Fruit fly (Drosophila melanogaster): ENCODE results near the gene CG6495.

Gene CG6495

DNA sequence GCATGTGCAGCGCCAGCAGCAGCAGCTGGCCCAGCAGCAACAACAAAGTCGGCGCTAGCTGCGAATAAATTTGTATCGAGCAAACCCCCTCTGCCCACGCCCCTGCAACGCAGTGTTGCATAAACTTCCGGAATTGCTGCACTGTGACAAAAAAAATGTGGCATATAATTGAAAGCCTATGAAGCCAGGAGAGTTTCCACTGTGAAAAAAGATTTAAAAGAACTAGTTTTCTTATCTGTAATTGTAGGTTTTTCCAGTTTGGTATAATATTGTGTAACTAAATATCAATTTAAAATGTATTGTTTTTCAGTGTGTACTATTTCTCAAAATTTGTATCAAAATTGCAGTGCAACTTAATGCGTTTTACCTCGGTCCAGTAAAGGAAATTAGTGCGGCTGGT lies 12.7 kb upstream of the CG6495 start:
- TF ChIP-seq psq (GFP tag; optimal IDR thresholded peaks at IDR 0.05) (no peak), CG9705 (GFP tag; optimal IDR thresholded peaks at IDR 0.05) (no peak), Vsx2 (GFP tag; optimal IDR thresholded peaks at IDR 0.05; ENCODE audit: partially characterized antibody) (no peak), sage (GFP tag; optimal IDR thresholded peaks at IDR 0.05) (no peak), br (GFP tag; optimal IDR thresholded peaks at IDR 0.05) (no peak), ey (GFP tag; optimal IDR thresholded peaks at IDR 0.05) (no peak), Rel (GFP tag; optimal IDR thresholded peaks at IDR 0.05) (no peak), Rel (tag; optimal IDR thresholded peaks at IDR 0.05) (no peak), Myc (optimal IDR thresholded peaks at IDR 0.05) (no peak), CrebA (GFP tag; optimal IDR thresholded peaks at IDR 0.05; ENCODE audit: borderline replicate concordance) (no peak), Jra (GFP tag; optimal IDR thresholded peaks at IDR 0.05) (no peak), lola (GFP tag; optimal IDR thresholded peaks at IDR 0.05) (no peak)

dm6 chr2L:10749607-10750467 lies 11.1 kb upstream of the CG6495 start:
- TF ChIP-seq dsf (GFP tag; optimal IDR thresholded peaks at IDR 0.05; ENCODE audit: borderline replicate concordance) (no peak), usp (GFP tag; optimal IDR thresholded peaks at IDR 0.05) (no peak), GATAd (GFP tag; optimal IDR thresholded peaks at IDR 0.05) (no peak), Vsx2 (GFP tag; optimal IDR thresholded peaks at IDR 0.05; ENCODE audit: partially characterized antibody) (no peak), Rel (GFP tag; optimal IDR thresholded peaks at IDR 0.05) (no peak), Rel (tag; optimal IDR thresholded peaks at IDR 0.05) (no peak), Hr83 (GFP tag; optimal IDR thresholded peaks at IDR 0.05; ENCODE audit: poor library complexity, severe bottlenecking) (no peak), woc (GFP tag; optimal IDR thresholded peaks at IDR 0.05) (no peak), h (GFP tag; optimal IDR thresholded peaks at IDR 0.05) (no peak), foxo (GFP tag; optimal IDR thresholded peaks at IDR 0.05) (no peak), dmrt93B (GFP tag; optimal IDR thresholded peaks at IDR 0.05) (no peak), lola (GFP tag; optimal IDR thresholded peaks at IDR 0.05) (no peak), pan (optimal IDR thresholded peaks at IDR 0.05) (no peak), CG9705 (GFP tag; optimal IDR thresholded peaks at IDR 0.05) (no peak), dl (GFP tag; optimal IDR thresholded peaks at IDR 0.05; ENCODE audit: insufficient read depth in 1 of 2, partially characterized antibody in 2 of 2) (no peak), Dif (GFP tag; optimal IDR thresholded peaks at IDR 0.05; ENCODE audit: partially characterized antibody) (no peak)

dm6 chr2L:10750915-10751612 lies 9.9 kb upstream of the CG6495 start:
- TF ChIP-seq Vsx2 (GFP tag; optimal IDR thresholded peaks at IDR 0.05; ENCODE audit: partially characterized antibody): no peak
- TF ChIP-seq Mio (GFP tag; optimal IDR thresholded peaks at IDR 0.05): no peak
- no peak for TF ChIP-seq Hnf4 (GFP tag; optimal IDR thresholded peaks at IDR 0.05)
- TF ChIP-seq dl (GFP tag; optimal IDR thresholded peaks at IDR 0.05; ENCODE audit: insufficient read depth in 1 of 2, partially characterized antibody in 2 of 2): no peak
- TF ChIP-seq pan (optimal IDR thresholded peaks at IDR 0.05): no peak

DNA sequence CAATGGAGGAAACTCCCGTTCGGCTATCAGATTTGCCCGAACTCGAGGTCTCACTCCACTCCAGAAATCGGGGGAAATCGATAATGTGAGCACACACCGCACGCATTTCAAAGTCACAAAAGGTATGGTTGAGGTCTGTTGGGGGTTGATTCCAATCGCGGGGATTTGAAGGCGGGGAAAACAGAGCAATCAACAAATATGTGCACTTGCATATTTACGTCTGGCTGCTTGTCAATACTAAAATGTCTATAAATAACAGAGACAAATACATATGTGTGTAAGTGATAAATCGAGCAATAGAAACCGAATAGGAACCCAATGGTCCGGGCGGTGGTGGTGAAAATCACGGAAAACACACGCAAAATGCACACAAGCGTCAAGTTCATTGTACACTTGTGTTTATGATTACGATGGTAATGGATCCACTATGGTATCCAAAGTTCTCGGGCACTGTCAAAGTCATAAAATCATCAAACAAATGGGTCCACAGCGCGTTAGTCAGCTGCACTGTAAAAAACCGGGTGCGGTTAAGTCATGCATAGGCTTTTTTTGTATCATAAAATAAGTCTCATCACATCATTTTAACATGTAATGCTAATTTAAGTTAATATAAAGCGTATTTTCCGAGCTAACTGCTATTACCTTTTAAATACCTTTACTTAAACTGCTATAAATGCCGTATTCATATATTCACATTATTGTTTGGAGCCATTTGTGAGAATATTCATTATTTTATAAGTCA lies 8.9 kb upstream of the CG6495 start:
- no peak for TF ChIP-seq ey (GFP tag; optimal IDR thresholded peaks at IDR 0.05)
- TF ChIP-seq sv (GFP tag; optimal IDR thresholded peaks at IDR 0.05): peak; percentile 33

DNA sequence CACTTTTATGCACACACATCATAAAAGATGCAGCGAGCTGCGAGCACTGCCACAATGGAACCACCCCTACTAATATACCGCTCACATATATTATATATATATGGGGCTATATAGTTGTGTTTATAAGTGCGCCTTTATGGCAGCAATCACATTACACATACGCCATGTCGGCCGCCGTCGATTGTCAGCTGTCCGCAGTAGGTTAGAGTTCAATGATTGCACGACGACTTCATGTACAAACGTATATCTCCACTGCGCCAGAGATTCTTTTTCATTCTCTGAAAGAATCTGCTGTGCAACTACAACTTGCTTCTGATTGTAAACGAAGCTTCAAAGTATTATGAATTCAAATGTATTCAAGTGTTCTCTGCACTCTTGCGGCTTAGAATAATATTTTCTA lies 8.2 kb upstream of the CG6495 start:
- TF ChIP-seq Dif (GFP tag; optimal IDR thresholded peaks at IDR 0.05; ENCODE audit: partially characterized antibody): no peak

DNA sequence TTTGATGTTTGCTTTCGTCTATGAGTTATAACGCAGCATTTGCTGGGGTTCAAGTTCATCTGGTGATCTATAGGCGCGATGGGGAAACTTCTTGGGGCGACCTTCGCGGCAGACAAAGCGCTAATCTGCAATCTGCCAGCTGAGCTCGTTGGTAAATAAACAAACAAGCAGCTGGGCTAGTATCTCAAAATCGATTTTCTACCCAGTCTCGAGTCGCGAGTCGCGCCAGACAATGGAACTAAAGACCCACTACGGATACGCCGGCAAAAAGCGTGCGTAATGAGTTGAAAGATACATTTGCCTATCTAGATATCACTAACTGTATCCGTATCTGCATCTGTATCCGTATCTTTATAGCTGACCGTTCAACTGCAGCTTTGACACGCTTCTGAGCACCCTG lies 7.3 kb upstream of the CG6495 start:
- TF ChIP-seq pan (optimal IDR thresholded peaks at IDR 0.05) (no peak), Myc (optimal IDR thresholded peaks at IDR 0.05) (no peak), Hr78 (GFP tag; optimal IDR thresholded peaks at IDR 0.05) (no peak), CG9705 (GFP tag; optimal IDR thresholded peaks at IDR 0.05) (no peak), CrebA (GFP tag; optimal IDR thresholded peaks at IDR 0.05; ENCODE audit: borderline replicate concordance) (no peak), Dfd (GFP tag; optimal IDR thresholded peaks at IDR 0.05) (no peak), sv (GFP tag; optimal IDR thresholded peaks at IDR 0.05) (no peak), br (GFP tag; optimal IDR thresholded peaks at IDR 0.05) (no peak), usp (GFP tag; optimal IDR thresholded peaks at IDR 0.05) (no peak), Dif (GFP tag; optimal IDR thresholded peaks at IDR 0.05; ENCODE audit: partially characterized antibody) (no peak), dmrt93B (GFP tag; optimal IDR thresholded peaks at IDR 0.05) (no peak), Hnf4 (GFP tag; optimal IDR thresholded peaks at IDR 0.05) (no peak)

Measured in whole organism, wandering third instar larva.